Fruit fly (Drosophila melanogaster) whole organism, prepupa: Measurements from ENCODE around the gene CG32719.

Source experiments
- Blimp-1 ChIP-seq: fragments of 200-800 bp; sonication (Bioruptor generic); optimal IDR thresholded peaks from 3 replicates; lab custom pipeline; 2017; ENCODE audit warnings: missing biosample characterization, missing genetic modification characterization, mild to moderate bottlenecking, moderate library complexity, missing genetic modification reagents
- CG10631 ChIP-seq: fragments of 200-800 bp; sonication (Bioruptor generic); optimal IDR thresholded peaks from 2 replicates; lab custom pipeline; 2016; ENCODE audit warnings: missing biosample characterization, missing genetic modification characterization
- CG10669 ChIP-seq: fragments of 200-800 bp; sonication (Bioruptor generic); optimal IDR thresholded peaks from 3 replicates; lab custom pipeline; 2018; ENCODE audit warnings: missing biosample characterization, mild to moderate bottlenecking, missing genetic modification characterization, moderate library complexity
- CG11762 ChIP-seq: fragments of 200-800 bp; sonication (Bioruptor generic); optimal IDR thresholded peaks from 3 replicates; lab custom pipeline; 2016; ENCODE audit warnings: missing biosample characterization, missing genetic modification characterization; ENCODE audit not compliant: insufficient read depth
- CG11902 ChIP-seq: fragments of 200-800 bp; sonication (Bioruptor generic); optimal IDR thresholded peaks from 3 replicates; lab custom pipeline; 2016; ENCODE audit warnings: missing biosample characterization, missing genetic modification characterization
- CG15336 ChIP-seq: fragments of 200-800 bp; sonication (Bioruptor generic); IDR thresholded peaks from 2 replicates; pipeline ENCODE4 v1.3.6; 2022; ENCODE audit warnings: missing biosample characterization, missing genetic modification characterization
- CG1621 ChIP-seq: fragments of 200-800 bp; sonication (Bioruptor generic); optimal IDR thresholded peaks from 3 replicates; lab custom pipeline; 2018; ENCODE audit warnings: missing biosample characterization, mild to moderate bottlenecking, missing genetic modification characterization
- CG3032 ChIP-seq: fragments of 200-800 bp; optimal IDR thresholded peaks from 2 replicates; lab custom pipeline; 2019; ENCODE audit warnings: missing biosample characterization, mild to moderate bottlenecking, missing genetic modification characterization, moderate library complexity
- CG31627 ChIP-seq: fragments of 200-800 bp; sonication (Bioruptor generic); optimal IDR thresholded peaks from 3 replicates; lab custom pipeline; 2016; ENCODE audit warnings: missing biosample characterization, missing genetic modification characterization
- CG32006 ChIP-seq: fragments of 200-800 bp; sonication (Bioruptor generic); optimal IDR thresholded peaks from 3 replicates; lab custom pipeline; 2017; ENCODE audit warnings: missing biosample characterization, mild to moderate bottlenecking, missing genetic modification characterization
- CG34406 ChIP-seq: fragments of 200-800 bp; sonication (Bioruptor generic); optimal IDR thresholded peaks from 3 replicates; lab custom pipeline; 2016; ENCODE audit warnings: missing biosample characterization, missing genetic modification characterization
- CG3919 ChIP-seq: fragments of 200-800 bp; sonication (Bioruptor generic); optimal IDR thresholded peaks from 3 replicates; lab custom pipeline; 2016; ENCODE audit warnings: missing biosample characterization, missing genetic modification characterization
- CG4318 ChIP-seq: fragments of 200-800 bp; sonication (Bioruptor generic); optimal IDR thresholded peaks from 3 replicates; lab custom pipeline; 2017; ENCODE audit warnings: missing biosample characterization, mild to moderate bottlenecking, missing genetic modification characterization
- CG6163 ChIP-seq: fragments of 200-800 bp; sonication (Bioruptor generic); IDR thresholded peaks from 3 replicates; pipeline ENCODE4 v1.3.6; 2022; ENCODE audit warnings: missing biosample characterization, missing genetic modification characterization
- CG6792 ChIP-seq: fragments of 200-800 bp; sonication (Bioruptor generic); optimal IDR thresholded peaks from 3 replicates; lab custom pipeline; 2016; ENCODE audit warnings: missing biosample characterization, missing genetic modification characterization
- CG6854 ChIP-seq: fragments of 200-800 bp; sonication (Bioruptor generic); optimal IDR thresholded peaks from 2 replicates; lab custom pipeline; 2017; ENCODE audit warnings: missing biosample characterization, mild to moderate bottlenecking, missing genetic modification characterization
- CG7368 ChIP-seq: fragments of 200-800 bp; sonication (Bioruptor generic); optimal IDR thresholded peaks from 3 replicates; lab custom pipeline; 2016; ENCODE audit warnings: missing biosample characterization, missing genetic modification characterization
- CG8119 ChIP-seq: fragments of 200-800 bp; sonication (Bioruptor generic); IDR thresholded peaks from 3 replicates; pipeline ENCODE4 v1.3.6; 2022; ENCODE audit warnings: missing biosample characterization, missing genetic modification characterization
- CG8319 ChIP-seq: fragments of 200-800 bp; sonication (Bioruptor generic); optimal IDR thresholded peaks from 3 replicates; lab custom pipeline; 2016; ENCODE audit warnings: missing biosample characterization, missing genetic modification characterization
- CG9139 ChIP-seq: fragments of 200-800 bp; sonication (Bioruptor generic); optimal IDR thresholded peaks from 3 replicates; lab custom pipeline; 2017; ENCODE audit warnings: missing biosample characterization, mild to moderate bottlenecking, missing genetic modification characterization
- Eip75B ChIP-seq: fragments of 200-800 bp; sonication (Bioruptor generic); optimal IDR thresholded peaks from 3 replicates; lab custom pipeline; 2016; ENCODE audit warnings: missing biosample characterization, missing genetic modification characterization
- Eip78C ChIP-seq: fragments of 200-800 bp; sonication (Bioruptor generic); peaks from one replicate; lab custom pipeline; 2016; ENCODE audit warnings: missing biosample characterization, missing genetic modification characterization
- Ets96B ChIP-seq: fragments of 200-800 bp; optimal IDR thresholded peaks from 2 replicates; lab custom pipeline; 2019; ENCODE audit warnings: missing biosample characterization, mild to moderate bottlenecking, missing genetic modification characterization, moderate library complexity
- Hr4 ChIP-seq: fragments of 200-800 bp; sonication (Bioruptor generic); optimal IDR thresholded peaks from 3 replicates; lab custom pipeline; 2016; ENCODE audit warnings: missing biosample characterization, missing genetic modification characterization
- Lpt ChIP-seq: fragments of 200-800 bp; sonication (Bioruptor generic); optimal IDR thresholded peaks from 3 replicates; lab custom pipeline; 2016; ENCODE audit warnings: missing biosample characterization, missing genetic modification characterization
- OdsH ChIP-seq: fragments of 200-800 bp; sonication (Bioruptor generic); optimal IDR thresholded peaks from 3 replicates; lab custom pipeline; 2016; ENCODE audit warnings: missing biosample characterization, missing genetic modification characterization
- Sox102F ChIP-seq: fragments of 200-800 bp; sonication (Bioruptor generic); optimal IDR thresholded peaks from 2 replicates; lab custom pipeline; 2016; ENCODE audit warnings: missing biosample characterization, mild to moderate bottlenecking, missing genetic modification characterization
- Sox15 ChIP-seq: fragments of 200-800 bp; sonication (Bioruptor generic); optimal IDR thresholded peaks from 3 replicates; lab custom pipeline; 2016; ENCODE audit warnings: missing biosample characterization, missing genetic modification characterization
- achi ChIP-seq: fragments of 200-800 bp; sonication (Bioruptor generic); optimal IDR thresholded peaks from 3 replicates; lab custom pipeline; 2016; ENCODE audit warnings: missing biosample characterization, missing genetic modification characterization
- acj6 ChIP-seq: fragments of 200-800 bp; sonication (Bioruptor generic); optimal IDR thresholded peaks from 3 replicates; lab custom pipeline; 2016; ENCODE audit warnings: missing biosample characterization, missing genetic modification characterization
- dsx ChIP-seq: fragments of 200-800 bp; optimal IDR thresholded peaks from 3 replicates; lab custom pipeline; 2019; ENCODE audit warnings: missing biosample characterization, mild to moderate bottlenecking, missing genetic modification characterization, moderate library complexity; ENCODE audit not compliant: poor library complexity, severe bottlenecking
- eg ChIP-seq: fragments of 200-800 bp; sonication (Bioruptor generic); IDR thresholded peaks from 3 replicates; pipeline ENCODE4 v1.3.6; 2022; ENCODE audit warnings: missing biosample characterization, missing genetic modification characterization
- esn ChIP-seq: fragments of 200-800 bp; sonication (Bioruptor generic); optimal IDR thresholded peaks from 2 replicates; lab custom pipeline; 2016; ENCODE audit warnings: missing biosample characterization, mild to moderate bottlenecking, missing genetic modification characterization, moderate library complexity
- fd85E ChIP-seq: fragments of 200-800 bp; sonication (Bioruptor generic); optimal IDR thresholded peaks from 3 replicates; lab custom pipeline; 2016; ENCODE audit warnings: missing biosample characterization, missing genetic modification characterization
- fkh ChIP-seq: fragments of 200-800 bp; sonication (Bioruptor generic); optimal IDR thresholded peaks from 3 replicates; lab custom pipeline; 2017; ENCODE audit warnings: missing biosample characterization, mild to moderate bottlenecking, missing genetic modification characterization, moderate library complexity
- lz ChIP-seq: fragments of 200-800 bp; sonication (Bioruptor generic); optimal IDR thresholded peaks from 3 replicates; lab custom pipeline; 2016; ENCODE audit warnings: missing biosample characterization, missing genetic modification characterization
- net ChIP-seq: fragments of 200-800 bp; sonication (Bioruptor generic); optimal IDR thresholded peaks from 3 replicates; lab custom pipeline; 2016; ENCODE audit warnings: missing biosample characterization, missing genetic modification characterization
- salr ChIP-seq, 2 experiments: fragments of 200-800 bp; sonication (Bioruptor generic); optimal IDR thresholded peaks; 3 replicates each; lab custom pipeline; 2016 to 2018; ENCODE audit warnings: missing biosample characterization in 2 of 2, missing genetic modification characterization in 2 of 2, mild to moderate bottlenecking in 1 of 2
- spab ChIP-seq: fragments of 200-800 bp; sonication (Bioruptor generic); optimal IDR thresholded peaks from 2 replicates; lab custom pipeline; 2017; ENCODE audit warnings: missing biosample characterization, mild to moderate bottlenecking, missing genetic modification characterization, missing genetic modification reagents
- ss ChIP-seq, 2 experiments: fragments of 200-800 bp; sonication (Bioruptor generic); optimal IDR thresholded peaks; 2 replicates in 1 of 2; 3 replicates in 1 of 2; lab custom pipeline; 2017 to 2018; ENCODE audit warnings: mild to moderate bottlenecking in 2 of 2, missing biosample characterization in 2 of 2, missing genetic modification characterization in 2 of 2, moderate library complexity in 1 of 2
- svp ChIP-seq: fragments of 200-800 bp; sonication (Bioruptor generic); peaks from one replicate; lab custom pipeline; 2016; ENCODE audit warnings: missing biosample characterization, missing genetic modification characterization
- topi ChIP-seq: fragments of 200-800 bp; sonication (Bioruptor generic); optimal IDR thresholded peaks from 3 replicates; lab custom pipeline; 2016; ENCODE audit warnings: missing biosample characterization, missing genetic modification characterization

The CG32719 gene

DNA sequence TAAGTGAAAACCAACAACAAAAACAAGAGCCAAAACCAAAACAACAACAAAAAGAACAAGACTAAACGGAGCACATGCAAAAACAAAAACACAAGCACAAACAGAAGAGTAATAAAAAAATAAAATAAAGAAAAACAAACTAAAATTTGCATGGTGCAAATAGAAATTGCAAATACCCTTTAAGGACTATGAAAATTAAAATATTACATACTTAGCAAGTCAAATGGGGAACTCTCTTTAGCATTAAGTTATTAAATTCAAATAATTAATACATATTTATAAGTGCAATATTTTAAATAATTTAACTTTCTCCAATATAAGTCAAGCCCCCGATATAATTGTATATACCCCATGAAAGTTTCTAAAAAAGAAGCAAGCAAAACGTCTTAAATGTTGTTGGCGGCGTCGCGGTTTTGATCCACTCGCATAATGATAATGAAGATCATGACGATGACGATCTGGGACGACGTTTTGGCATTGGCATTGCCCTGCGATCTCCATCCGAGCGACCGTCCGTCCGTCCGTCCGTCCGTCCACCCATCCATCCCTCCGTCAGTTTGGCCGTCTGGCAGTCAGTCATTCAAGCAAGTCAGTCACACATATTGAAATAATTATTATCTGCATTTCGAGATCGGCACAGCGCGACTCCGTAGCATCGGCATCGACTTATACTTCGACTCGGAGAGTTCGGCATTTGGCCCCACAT lies 6.9 kb downstream of the CG32719 start (continued):
- no peak for TF ChIP-seq CG31627
- TF ChIP-seq CG6792 (GFP tag; lab: Kevin White, UChicago): peak; percentile 19
- TF ChIP-seq esn (GFP tag; lab: Kevin White, UChicago): no peak
- no peak for TF ChIP-seq Sox102F (GFP tag; lab: Kevin White, UChicago)
- TF ChIP-seq salr (GFP tag; optimal IDR thresholded peaks at IDR 0.05; lab: Kevin White, UChicago): peak in 1 of 2 experiments; percentile 21
- TF ChIP-seq CG8319 (GFP tag; lab: Kevin White, UChicago): no peak
- TF ChIP-seq CG7368 (GFP tag; lab: Kevin White, UChicago): no peak
- peak; percentile 71 for TF ChIP-seq dsx (GFP tag; lab: Kevin White, UChicago)
- TF ChIP-seq topi (GFP tag; lab: Kevin White, UChicago): no peak
- TF ChIP-seq fkh (GFP tag; lab: Kevin White, UChicago): no peak
- TF ChIP-seq CG9139 (GFP tag; lab: Kevin White, UChicago): peak; percentile 56
- peak; percentile 55 for TF ChIP-seq Eip78C (GFP tag; lab: Kevin White, UChicago)
- peak; percentile 58; the same call in 2 of the 3 replicates for TF ChIP-seq CG6163 (GFP tag; lab: Robert Waterston, UW)
- TF ChIP-seq svp (GFP tag; lab: Kevin White, UChicago): no peak
- TF ChIP-seq CG10669 (GFP tag; lab: Kevin White, UChicago): peak; percentile 46
- peak; percentile 40 for TF ChIP-seq CG10631 (GFP tag; lab: Kevin White, UChicago)
- peak; percentile 65 for TF ChIP-seq spab
- TF ChIP-seq CG4318 (GFP tag; lab: Kevin White, UChicago): no peak
- peak; percentile 61 for TF ChIP-seq CG8119
- TF ChIP-seq fd85E (GFP tag; lab: Kevin White, UChicago): no peak
- no peak for TF ChIP-seq CG6854 (GFP tag; lab: Kevin White, UChicago)

DNA sequence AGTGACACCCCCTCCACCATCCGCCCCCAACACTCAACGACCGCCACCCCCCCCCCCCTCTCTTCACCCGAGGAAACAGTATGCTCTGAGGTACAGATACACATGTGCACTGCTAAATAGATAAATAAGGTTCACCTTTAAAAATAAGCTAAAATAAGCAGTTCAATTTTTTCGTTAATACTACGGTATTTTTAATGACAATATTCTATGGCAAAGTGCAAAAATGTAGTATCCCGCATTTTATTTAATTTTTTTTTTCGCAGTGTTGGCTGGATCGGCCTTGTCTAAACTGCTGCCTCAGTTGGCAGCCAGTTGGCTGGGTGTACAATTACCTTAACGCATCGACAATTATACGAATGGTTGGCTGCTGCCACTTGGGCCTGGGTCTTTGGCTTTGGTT lies 8.7 kb downstream of the CG32719 start:
- TF ChIP-seq eg (GFP tag; lab: Robert Waterston, UW): peak; percentile 43; the same call in 1 of the 3 replicates
- TF ChIP-seq CG11762 (GFP tag; lab: Kevin White, UChicago): peak; percentile 5
- TF ChIP-seq Sox15: no peak
- peak; percentile 34 for TF ChIP-seq Ets96B (tag; lab: Kevin White, UChicago)
- TF ChIP-seq salr (GFP tag; optimal IDR thresholded peaks at IDR 0.05; lab: Kevin White, UChicago): no peak
- no peak for TF ChIP-seq CG11902
- peak; percentile 33 for TF ChIP-seq achi (GFP tag; lab: Kevin White, UChicago)
- TF ChIP-seq CG32006 (GFP tag; lab: Kevin White, UChicago): peak; percentile 24
- TF ChIP-seq CG15336 (GFP tag; lab: Robert Waterston, UW): peak; percentile 75
- no peak for TF ChIP-seq Sox102F (GFP tag; lab: Kevin White, UChicago)
- TF ChIP-seq CG3032: peak; percentile 25
- TF ChIP-seq acj6: peak; percentile 10
- peak in 1 of 2 experiments; percentile 9 for TF ChIP-seq ss (GFP tag; optimal IDR thresholded peaks at IDR 0.05; lab: Kevin White, UChicago)
- TF ChIP-seq CG10631 (GFP tag; lab: Kevin White, UChicago): peak; percentile 20
- TF ChIP-seq net: peak; percentile 23
- peak; percentile 28 for TF ChIP-seq CG10669 (GFP tag; lab: Kevin White, UChicago)
- peak; percentile 4 for TF ChIP-seq svp (GFP tag; lab: Kevin White, UChicago)
- no peak for TF ChIP-seq Blimp-1 (GFP tag; lab: Kevin White, UChicago)
- no peak for TF ChIP-seq CG6854 (GFP tag; lab: Kevin White, UChicago)
- no peak for TF ChIP-seq CG1621
- TF ChIP-seq CG34406 (GFP tag; lab: Kevin White, UChicago): no peak
- no peak for TF ChIP-seq CG6792 (GFP tag; lab: Kevin White, UChicago)
- TF ChIP-seq Lpt (GFP tag; lab: Kevin White, UChicago): no peak
- TF ChIP-seq lz: no peak
- TF ChIP-seq CG3919 (GFP tag; lab: Kevin White, UChicago): peak; percentile 53
- TF ChIP-seq OdsH (GFP tag; lab: Kevin White, UChicago): peak; percentile 4
- peak; percentile 80 for TF ChIP-seq CG6163 (GFP tag; lab: Robert Waterston, UW)
- TF ChIP-seq Eip75B: peak; percentile 56
- TF ChIP-seq CG8119: peak; percentile 76
- TF ChIP-seq Hr4 (GFP tag; lab: Kevin White, UChicago): peak; percentile 36
- no peak for TF ChIP-seq esn (GFP tag; lab: Kevin White, UChicago)
- TF ChIP-seq CG4318 (GFP tag; lab: Kevin White, UChicago): peak; percentile 8
- peak; percentile 65 for TF ChIP-seq Eip78C (GFP tag; lab: Kevin White, UChicago)
- TF ChIP-seq, all 60 proteins: peak for 21
